Fruit fly (Drosophila melanogaster): Measurements from ENCODE around the gene CG14969.

Gene CG14969

dm6 chr3L:3300345-3300744, 34.4 kb downstream of the CG14969 start (continued):
- TF ChIP-seq CG10267 (tag; optimal IDR thresholded peaks at IDR 0.05): peak; percentile 46
- TF ChIP-seq mld (GFP tag; IDR thresholded peaks at IDR 0.05; ENCODE audit: partially characterized antibody): no peak
- TF ChIP-seq CG2712 (tag; optimal IDR thresholded peaks at IDR 0.05): peak; percentile 73
- no peak for TF ChIP-seq nerfin-2 (GFP tag; IDR thresholded peaks at IDR 0.05; ENCODE audit: partially characterized antibody)
- TF ChIP-seq CG18476 (GFP tag; optimal IDR thresholded peaks at IDR 0.05): peak; percentile 30
- peak; percentile 46 for TF ChIP-seq BtbVII (GFP tag; optimal IDR thresholded peaks at IDR 0.05)
- no peak for TF ChIP-seq dan (GFP tag; IDR thresholded peaks at IDR 0.05)
- no peak for TF ChIP-seq Hr78 (GFP tag; optimal IDR thresholded peaks at IDR 0.05)
- peak; percentile 73 for TF ChIP-seq Ada2b (GFP tag; IDR thresholded peaks at IDR 0.05)
- TF ChIP-seq BEAF-32 (GFP tag; optimal IDR thresholded peaks at IDR 0.05): no peak
- TF ChIP-seq gem (tag; optimal IDR thresholded peaks at IDR 0.05): peak; percentile 81
- peak; percentile 10 for TF ChIP-seq zen (tag; optimal IDR thresholded peaks at IDR 0.05)
- no peak for TF ChIP-seq p53 (GFP tag; optimal IDR thresholded peaks at IDR 0.05)
- TF ChIP-seq CG11695 (GFP tag; IDR thresholded peaks at IDR 0.05): no peak
- no peak for TF ChIP-seq Neu2 (GFP tag; optimal IDR thresholded peaks at IDR 0.05; ENCODE audit: borderline replicate concordance)
- peak; percentile 35 for TF ChIP-seq CG13624 (GFP tag; optimal IDR thresholded peaks at IDR 0.05)
- TF ChIP-seq ssp (GFP tag; IDR thresholded peaks at IDR 0.05): peak; percentile 63
- TF ChIP-seq trh (GFP tag; optimal IDR thresholded peaks at IDR 0.05): peak; percentile 3
- no peak for TF ChIP-seq Atf3 (GFP tag; optimal IDR thresholded peaks at IDR 0.05)
- peak; percentile 59 for TF ChIP-seq ATbp (GFP tag; optimal IDR thresholded peaks at IDR 0.05)
- TF ChIP-seq CG11093 (GFP tag; IDR thresholded peaks at IDR 0.05): peak; percentile 57; the same call in 2 of the 3 replicates
- TF ChIP-seq GATAe (GFP tag; conservative IDR thresholded peaks at IDR 0.05): no peak
- peak; percentile 49 for TF ChIP-seq CG10654 (GFP tag; optimal IDR thresholded peaks at IDR 0.05)
- TF ChIP-seq kay (GFP tag; optimal IDR thresholded peaks at IDR 0.05): peak; percentile 63
- TF ChIP-seq pho (GFP tag; optimal IDR thresholded peaks at IDR 0.05): no peak
- no peak for TF ChIP-seq HLH54F (GFP tag; optimal IDR thresholded peaks at IDR 0.05)
- TF ChIP-seq zfh1 (GFP tag; IDR thresholded peaks at IDR 0.05): peak; percentile 68; the same call in 2 of the 3 replicates
- TF ChIP-seq CG34224 (GFP tag; IDR thresholded peaks at IDR 0.05; ENCODE audit: partially characterized antibody): no peak
- peak; percentile 55; the same call in 1 of the 2 replicates for TF ChIP-seq CG32767 (GFP tag; IDR thresholded peaks at IDR 0.05)
- TF ChIP-seq Mrtf (GFP tag; IDR thresholded peaks at IDR 0.05): no peak
- TF ChIP-seq trem (tag; optimal IDR thresholded peaks at IDR 0.05): peak; percentile 19
- TF ChIP-seq MESR4 (GFP tag; optimal IDR thresholded peaks at IDR 0.05): no peak
- no peak for TF ChIP-seq zfh2 (GFP tag; optimal IDR thresholded peaks at IDR 0.05)
- no peak for TF ChIP-seq hb (GFP tag; IDR thresholded peaks at IDR 0.05; ENCODE audit: partially characterized antibody)
- no peak for TF ChIP-seq jumu (GFP tag; optimal IDR thresholded peaks at IDR 0.05)
- peak; percentile 15 for TF ChIP-seq Sry-δ (GFP tag; optimal IDR thresholded peaks at IDR 0.05)
- TF ChIP-seq nom (GFP tag; optimal IDR thresholded peaks at IDR 0.05): no peak
- TF ChIP-seq CG7556 (GFP tag; optimal IDR thresholded peaks at IDR 0.05): peak; percentile 53
- peak; percentile 65 for TF ChIP-seq CG4730 (GFP tag; IDR thresholded peaks at IDR 0.05)
- peak; percentile 29 for TF ChIP-seq CG12769 (tag; optimal IDR thresholded peaks at IDR 0.05)
- no peak for TF ChIP-seq Lpt (GFP tag; optimal IDR thresholded peaks at IDR 0.05)
- peak; percentile 17 for TF ChIP-seq CG12155 (GFP tag; optimal IDR thresholded peaks at IDR 0.05)
- TF ChIP-seq bab2 (GFP tag; optimal IDR thresholded peaks at IDR 0.05): peak; percentile 75
- no peak for TF ChIP-seq unc-4 (GFP tag; IDR thresholded peaks at IDR 0.05; ENCODE audit: partially characterized antibody)
- TF ChIP-seq NC2α (GFP tag; optimal IDR thresholded peaks at IDR 0.05): no peak
- peak; percentile 60 for TF ChIP-seq lmd (GFP tag; IDR thresholded peaks at IDR 0.05)
- TF ChIP-seq CG10979 (tag; optimal IDR thresholded peaks at IDR 0.05): peak; percentile 67
- no peak for TF ChIP-seq CG9609 (GFP tag; optimal IDR thresholded peaks at IDR 0.05)
- TF ChIP-seq CG10959 (GFP tag; IDR thresholded peaks at IDR 0.05): 0 out of 2 replicates have a peak, but pooled peaks have one; percentile 38
- TF ChIP-seq cg (GFP tag; optimal IDR thresholded peaks at IDR 0.05): no peak
